Worm (Caenorhabditis elegans) whole organism, early embryonic: ENCODE data around the gene tni-3.

ENCODE experiments used
- B0310.2 ChIP-seq: sonication (generic microtip); optimal IDR thresholded peaks from 2 replicates; lab custom pipeline; 2016; ENCODE audit warnings: mild to moderate bottlenecking, missing genetic modification characterization, missing compliant biosample characterization
- ama-1 ChIP-seq: fragments of 150-350 bp; optimal IDR thresholded peaks from 2 replicates; lab custom pipeline; 2014
- ceh-13 ChIP-seq: fragments of 200-800 bp; sonication (Bioruptor generic); optimal IDR thresholded peaks from 2 replicates; lab custom pipeline; 2018; ENCODE audit warnings: mild to moderate bottlenecking, missing genetic modification characterization, missing compliant biosample characterization
- tbx-37 ChIP-seq: fragments of 200-800 bp; sonication (Bioruptor generic); conservative IDR thresholded peaks from 2 replicates; pipeline ENCODE4 v1.3.6; 2022; ENCODE audit warnings: missing genetic modification reagents, missing genetic modification characterization, missing compliant biosample characterization

DNA sequence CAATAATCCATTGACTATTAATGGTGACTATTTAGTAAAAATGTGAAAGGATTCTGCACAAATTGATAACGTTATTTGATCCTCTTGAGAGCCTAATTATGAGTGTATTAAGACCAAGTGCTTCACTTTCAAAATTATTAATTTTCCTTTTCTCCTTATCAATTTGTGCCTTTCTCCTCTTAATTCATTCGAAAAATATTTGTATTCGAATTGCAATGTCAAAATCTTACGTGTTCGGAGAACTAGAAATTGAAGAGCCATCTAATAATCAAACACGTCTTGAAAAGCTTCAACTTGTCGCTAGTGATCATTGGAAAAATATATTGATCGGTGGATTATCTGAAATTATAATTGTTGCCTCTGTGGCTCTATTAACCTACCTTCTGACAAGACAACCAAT is 13.6 kb upstream of the tni-3 start, which contains the start of the genes clec-36 and clec-26:
- TF ChIP-seq B0310.2 (tag; lab: Kevin White, UChicago), result no peak
- TF ChIP-seq ama-1 (lab: Kevin White, UChicago), result no peak
- no peak for TF ChIP-seq ceh-13 (GFP tag; lab: Kevin White, UChicago)
- no peak for TF ChIP-seq tbx-37 (GFP tag; lab: Robert Waterston, UW)
